Worm (Caenorhabditis elegans) whole organism, dauer: ENCODE results near the gene dtmk-1.

Source experiments
- unc-62 ChIP-seq: sonication (generic microtip); optimal IDR thresholded peaks from 2 replicates; lab custom pipeline; 2017; ENCODE audit warnings: missing biosample characterization, missing genetic modification reagents, missing genetic modification characterization

The dtmk-1 gene

ce11 chrII:9917904-9918303 is 49.0 kb downstream of the dtmk-1 start, which contains the start of gene C05C10.8:
Gene C05C10.8 (minus strand): TSS chrII:9918004.
- TF ChIP-seq unc-62 (GFP tag; lab: Kevin White, UChicago) = no peak

- TF ChIP-seq unc-62 (GFP tag; lab: Kevin White, UChicago) = no peak
Measured at ce11 chrII:9916177-9916576, 50.7 kb downstream of the dtmk-1 start, which contains the start of gene F26C11.4. Gene F26C11.4 (minus strand): TSS chrII:9916277.

- no peak for TF ChIP-seq unc-62 (GFP tag; lab: Kevin White, UChicago)
Measured at ce11 chrII:9914999-9915398, 51.9 kb downstream of the dtmk-1 start, which contains the start of gene F26C11.3. Gene F26C11.3 (minus strand): TSS chrII:9915099.
